Fruit fly (Drosophila melanogaster) whole organism, embryonic: ENCODE measurements around the gene CG11085.
A peak's percentile ranks its signal among the peaks of the same experiment; 100 is the strongest.

Source experiments
- Abd-B ChIP-seq: fragments of 200-800 bp; sonication (Bioruptor generic); optimal IDR thresholded peaks from 2 replicates; lab custom pipeline; 2018; ENCODE audit warnings: missing biosample characterization, mild to moderate bottlenecking, missing genetic modification characterization, moderate library complexity
- BEAF-32 ChIP-seq: fragments of 200-800 bp; sonication (Bioruptor generic); optimal IDR thresholded peaks from 3 replicates; lab custom pipeline; 2017; ENCODE audit warnings: missing biosample characterization, missing genetic modification characterization, mild to moderate bottlenecking, moderate library complexity, missing genetic modification reagents
- CG10431 ChIP-seq: fragments of 200-800 bp; sonication (Bioruptor generic); optimal IDR thresholded peaks from 3 replicates; lab custom pipeline; 2018; ENCODE audit warnings: missing biosample characterization, mild to moderate bottlenecking, missing genetic modification characterization
- CG11560 ChIP-seq: fragments of 200-800 bp; sonication (Bioruptor generic); IDR thresholded peaks from 3 replicates; pipeline ENCODE4 v1.3.6; 2022; ENCODE audit warnings: missing biosample characterization, missing genetic modification characterization
- CG12391 ChIP-seq: fragments of 200-800 bp; sonication (Bioruptor generic); optimal IDR thresholded peaks from 3 replicates; lab custom pipeline; 2018; ENCODE audit warnings: missing biosample characterization, mild to moderate bottlenecking, missing genetic modification characterization, moderate library complexity
- CG13624 ChIP-seq: fragments of 200-800 bp; sonication (Bioruptor generic); optimal IDR thresholded peaks from 2 replicates; lab custom pipeline; 2016; ENCODE audit warnings: missing biosample characterization, missing genetic modification characterization
- CG14050 ChIP-seq: fragments of 200-800 bp; sonication (Bioruptor generic); IDR thresholded peaks from 3 replicates; pipeline ENCODE4 v1.3.6; 2022; ENCODE audit warnings: missing biosample characterization, missing genetic modification characterization
- CG1832 ChIP-seq: fragments of 200-800 bp; sonication (Bioruptor generic); optimal IDR thresholded peaks from 2 replicates; lab custom pipeline; 2017; ENCODE audit warnings: missing biosample characterization, mild to moderate bottlenecking, missing genetic modification characterization, inconsistent platforms
- CG31224 ChIP-seq: fragments of 200-800 bp; sonication (Bioruptor generic); IDR thresholded peaks from 2 replicates; pipeline ENCODE4 v1.3.6; 2022; ENCODE audit warnings: missing biosample characterization, missing genetic modification characterization
- CG3163 ChIP-seq: fragments of 200-800 bp; sonication (Bioruptor generic); optimal IDR thresholded peaks from 3 replicates; lab custom pipeline; 2016; ENCODE audit warnings: missing biosample characterization, missing genetic modification characterization
- CG3995 ChIP-seq: fragments of 200-800 bp; sonication (Bioruptor generic); optimal IDR thresholded peaks from 3 replicates; lab custom pipeline; 2016; ENCODE audit warnings: missing biosample characterization, missing genetic modification characterization
- CG5180 ChIP-seq: fragments of 200-800 bp; sonication (Bioruptor generic); optimal IDR thresholded peaks from 3 replicates; lab custom pipeline; 2017; ENCODE audit warnings: missing biosample characterization, missing genetic modification characterization, mild to moderate bottlenecking, moderate library complexity, missing genetic modification reagents
- CG6272 ChIP-seq: fragments of 200-800 bp; sonication (Bioruptor generic); IDR thresholded peaks from 2 replicates; pipeline ENCODE4 v1.3.6; 2022; ENCODE audit warnings: missing biosample characterization, missing genetic modification characterization
- CG8478 ChIP-seq: fragments of >200 bp; optimal IDR thresholded peaks from 2 replicates; lab custom pipeline; 2018
- CG9609 ChIP-seq: fragments of 200-800 bp; sonication (Bioruptor generic); optimal IDR thresholded peaks from 3 replicates; lab custom pipeline; 2016; ENCODE audit warnings: missing biosample characterization, missing genetic modification characterization
- CHES-1-like ChIP-seq: fragments of 200-800 bp; sonication (Bioruptor generic); optimal IDR thresholded peaks from 2 replicates; lab custom pipeline; 2016; ENCODE audit warnings: missing biosample characterization, missing genetic modification characterization
- CkIIα-i1 ChIP-seq: fragments of 200-800 bp; sonication (Bioruptor generic); IDR thresholded peaks from 2 replicates; pipeline ENCODE4 v1.3.6; 2022; ENCODE audit warnings: missing biosample characterization, missing genetic modification characterization
- Drgx ChIP-seq: fragments of 200-800 bp; sonication (Bioruptor generic); IDR thresholded peaks from 2 replicates; pipeline ENCODE4 v1.3.6; 2022; ENCODE audit warnings: missing biosample characterization, missing genetic modification characterization
- HLH54F ChIP-seq: fragments of 200-800 bp; sonication (Bioruptor generic); optimal IDR thresholded peaks from 3 replicates; lab custom pipeline; 2016; ENCODE audit warnings: missing biosample characterization, missing genetic modification characterization
- Hmr ChIP-seq: fragments of 200-800 bp; sonication (Bioruptor generic); optimal IDR thresholded peaks from 3 replicates; lab custom pipeline; 2017; ENCODE audit warnings: mild to moderate bottlenecking, missing biosample characterization, missing genetic modification reagents, missing genetic modification characterization
- Lim3 ChIP-seq: fragments of 200-800 bp; sonication (Bioruptor generic); IDR thresholded peaks from 2 replicates; pipeline ENCODE4 v1.3.6; 2022; ENCODE audit warnings: missing biosample characterization, missing genetic modification characterization
- Mes4 ChIP-seq: fragments of 200-800 bp; sonication (Bioruptor generic); optimal IDR thresholded peaks from 2 replicates; lab custom pipeline; 2016; ENCODE audit warnings: missing biosample characterization, missing genetic modification characterization
- Mrtf ChIP-seq: fragments of 200-800 bp; sonication (Bioruptor generic); IDR thresholded peaks from 3 replicates; pipeline ENCODE4 v1.3.6; 2022; ENCODE audit warnings: missing biosample characterization, missing genetic modification characterization
- NC2β ChIP-seq: fragments of 200-800 bp; sonication (Bioruptor generic); optimal IDR thresholded peaks from 2 replicates; lab custom pipeline; 2016; ENCODE audit warnings: missing biosample characterization, missing genetic modification characterization
- NFAT ChIP-seq: fragments of 200-800 bp; sonication (Bioruptor generic); IDR thresholded peaks from 2 replicates; pipeline ENCODE4 v1.3.6; 2022; ENCODE audit warnings: missing biosample characterization, missing genetic modification characterization
- NK7.1 ChIP-seq: fragments of 200-800 bp; sonication (Bioruptor generic); optimal IDR thresholded peaks from 3 replicates; lab custom pipeline; 2016; ENCODE audit warnings: missing biosample characterization, missing genetic modification characterization
- Oli ChIP-seq: fragments of 200-800 bp; sonication (Bioruptor generic); optimal IDR thresholded peaks from 2 replicates; lab custom pipeline; 2018; ENCODE audit warnings: missing biosample characterization, mild to moderate bottlenecking, missing genetic modification characterization, moderate library complexity
- Sox100B ChIP-seq: fragments of 200-800 bp; sonication (Bioruptor generic); optimal IDR thresholded peaks from 3 replicates; lab custom pipeline; 2018; ENCODE audit warnings: missing biosample characterization, mild to moderate bottlenecking, missing genetic modification characterization
- Sry-δ ChIP-seq: fragments of 200-800 bp; sonication (Bioruptor generic); optimal IDR thresholded peaks from 2 replicates; lab custom pipeline; 2016; ENCODE audit warnings: missing biosample characterization, missing genetic modification characterization
- Xrp1 ChIP-seq: fragments of 200-800 bp; sonication (Bioruptor generic); IDR thresholded peaks from 2 replicates; pipeline ENCODE4 v1.3.6; 2022; ENCODE audit warnings: missing biosample characterization, missing genetic modification characterization
- az2 ChIP-seq: fragments of 200-800 bp; sonication (Bioruptor generic); optimal IDR thresholded peaks from 3 replicates; lab custom pipeline; 2016; ENCODE audit warnings: missing biosample characterization, missing genetic modification characterization
- bcd ChIP-seq: fragments of 200-800 bp; sonication (Bioruptor generic); optimal IDR thresholded peaks from 2 replicates; lab custom pipeline; 2017; ENCODE audit warnings: missing biosample characterization, mild to moderate bottlenecking, missing genetic modification characterization
- cg ChIP-seq: fragments of 200-800 bp; sonication (Bioruptor generic); optimal IDR thresholded peaks from 3 replicates; lab custom pipeline; 2019; ENCODE audit warnings: missing biosample characterization, mild to moderate bottlenecking, missing genetic modification characterization, moderate library complexity
- chinmo ChIP-seq: fragments of 200-800 bp; sonication (Bioruptor generic); IDR thresholded peaks from 4 replicates; pipeline ENCODE4 v1.3.6; 2022; ENCODE audit warnings: missing biosample characterization, missing genetic modification characterization; ENCODE audit not compliant: partially characterized antibody
- ci ChIP-seq: fragments of 200-800 bp; sonication (Bioruptor generic); IDR thresholded peaks from 3 replicates; pipeline ENCODE4 v1.3.6; 2022; ENCODE audit warnings: missing biosample characterization, missing genetic modification characterization
- crp ChIP-seq, 2 experiments: fragments of 200-800 bp; sonication (Bioruptor generic); optimal IDR thresholded peaks; 2 replicates in 1 of 2; 3 replicates in 1 of 2; lab custom pipeline; 2017; ENCODE audit warnings: missing biosample characterization in 2 of 2, missing genetic modification characterization in 2 of 2, mild to moderate bottlenecking in 1 of 2, moderate library complexity in 1 of 2
- danr ChIP-seq: fragments of 200-800 bp; sonication (Bioruptor generic); IDR thresholded peaks from 2 replicates; pipeline ENCODE4 v1.3.6; 2022; ENCODE audit warnings: missing biosample characterization, missing genetic modification characterization
- gro ChIP-seq: fragments of 200-800 bp; sonication (Bioruptor generic); optimal IDR thresholded peaks from 2 replicates; lab custom pipeline; 2016; ENCODE audit warnings: missing biosample characterization, missing genetic modification characterization
- inv ChIP-seq: fragments of 200-800 bp; sonication (Bioruptor generic); IDR thresholded peaks from 2 replicates; pipeline ENCODE4 v1.3.6; 2022; ENCODE audit warnings: missing biosample characterization, missing genetic modification characterization; ENCODE audit not compliant: partially characterized antibody
- luna ChIP-seq: fragments of 200-800 bp; sonication (Bioruptor generic); optimal IDR thresholded peaks from 2 replicates; lab custom pipeline; 2016; ENCODE audit warnings: missing biosample characterization, missing genetic modification characterization
- mam ChIP-seq: fragments of 200-800 bp; sonication (Bioruptor generic); optimal IDR thresholded peaks from 3 replicates; lab custom pipeline; 2016; ENCODE audit warnings: missing biosample characterization, missing genetic modification characterization
- pan ChIP-seq, 4 experiments: fragments of >200 bp in 3 of 4; fragments of 200-800 bp in 1 of 4; sonication (Bioruptor generic) in 1 of 4; optimal IDR thresholded peaks in 3 of 4; IDR thresholded peaks in 1 of 4; 2 replicates each; pipeline versions ENCODE4 v1.3.6 to Lab custom; 2017 to 2022; ENCODE audit warnings: missing biosample characterization in 2 of 4, missing genetic modification characterization in 2 of 4, mixed read lengths in 1 of 4
- pho ChIP-seq: fragments of 200-800 bp; sonication (Bioruptor generic); optimal IDR thresholded peaks from 2 replicates; lab custom pipeline; 2016; ENCODE audit warnings: missing biosample characterization, missing genetic modification characterization
- phol ChIP-seq: fragments of 200-800 bp; sonication (Bioruptor generic); optimal IDR thresholded peaks from 3 replicates; lab custom pipeline; 2018; ENCODE audit warnings: missing biosample characterization, mild to moderate bottlenecking, missing genetic modification characterization, moderate library complexity
- pum ChIP-seq: fragments of 200-800 bp; sonication (Bioruptor generic); optimal IDR thresholded peaks from 2 replicates; lab custom pipeline; 2016; ENCODE audit warnings: missing biosample characterization, missing genetic modification characterization
- rib ChIP-seq: fragments of 200-800 bp; sonication (Bioruptor generic); IDR thresholded peaks from 2 replicates; pipeline ENCODE4 v1.3.6; 2022; ENCODE audit warnings: missing biosample characterization, missing genetic modification characterization
- ro ChIP-seq: fragments of 200-800 bp; sonication (Bioruptor generic); IDR thresholded peaks from 2 replicates; pipeline ENCODE4 v1.3.6; 2022; ENCODE audit warnings: missing biosample characterization, missing genetic modification characterization
- scrt ChIP-seq: fragments of 200-800 bp; sonication (Bioruptor generic); optimal IDR thresholded peaks from 2 replicates; lab custom pipeline; 2018; ENCODE audit warnings: missing biosample characterization, mild to moderate bottlenecking, missing genetic modification characterization, moderate library complexity
- slbo ChIP-seq: fragments of 200-800 bp; sonication (Bioruptor generic); IDR thresholded peaks from 2 replicates; pipeline ENCODE4 v1.3.6; 2022; ENCODE audit warnings: missing biosample characterization, missing genetic modification characterization
- z ChIP-seq: fragments of 200-800 bp; sonication (Bioruptor generic); IDR thresholded peaks from 3 replicates; pipeline ENCODE4 v1.3.6; 2022; ENCODE audit warnings: missing biosample characterization, missing genetic modification characterization

CG11085 gene

DNA sequence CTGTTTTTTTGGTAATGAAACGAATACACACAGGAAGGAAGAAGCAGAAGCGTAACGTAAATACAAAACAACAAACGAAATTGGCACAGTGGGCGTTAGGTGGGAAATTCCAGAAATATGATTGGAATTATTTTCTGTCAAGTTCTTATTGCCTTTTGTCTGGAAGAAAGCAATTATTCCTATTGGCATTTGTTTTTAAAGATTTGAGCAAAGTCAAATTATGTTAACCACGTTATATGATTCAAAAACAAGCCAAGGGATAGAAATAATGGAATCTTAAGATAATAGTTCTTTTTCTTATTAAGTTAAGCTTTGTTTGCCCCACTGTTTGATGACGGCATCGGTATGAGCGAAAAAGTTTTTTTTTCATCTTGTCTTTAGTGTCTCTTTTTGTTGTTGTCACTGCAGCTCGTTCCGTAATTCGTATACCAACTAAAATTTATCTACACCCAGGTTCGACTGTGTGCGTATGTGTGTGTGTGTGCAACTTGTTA lies 36.6 kb upstream of the CG11085 start (continued):
- TF ChIP-seq bcd (GFP tag; lab: Kevin White, UChicago) (peak; percentile 95), CG6272 (GFP tag; lab: Robert Waterston, UW) (peak; percentile 80), danr (peak; percentile 92), CG11560 (tag; lab: Robert Waterston, UW) (peak; percentile 82; the same call in 2 of the 3 replicates), Mes4 (GFP tag; lab: Kevin White, UChicago) (peak; percentile 92), chinmo (GFP tag; lab: Robert Waterston, UW) (no peak), CG9609 (GFP tag; lab: Kevin White, UChicago) (peak; percentile 95), NK7.1 (GFP tag; lab: Kevin White, UChicago) (peak; percentile 92), NC2β (GFP tag; lab: Kevin White, UChicago) (peak; percentile 92), Sox100B (GFP tag; lab: Kevin White, UChicago) (peak; percentile 97), pum (GFP tag; lab: Kevin White, UChicago) (peak; percentile 93), crp (GFP tag; optimal IDR thresholded peaks at IDR 0.05; lab: Kevin White, UChicago) (peak in 1 of 2 experiments; percentile 59), Mrtf (GFP tag; lab: Robert Waterston, UW) (peak; percentile 87), slbo (peak; percentile 94), CkIIα-i1 (GFP tag; lab: Robert Waterston, UW) (no peak), scrt (GFP tag; lab: Kevin White, UChicago) (peak; percentile 90), NFAT (peak; percentile 84), phol (tag; lab: Kevin White, UChicago) (peak; percentile 95), luna (peak; percentile 71), cg (GFP tag; lab: Kevin White, UChicago) (no peak), Oli (tag; lab: Kevin White, UChicago) (peak; percentile 97), HLH54F (GFP tag; lab: Kevin White, UChicago) (peak; percentile 95), mam (GFP tag; lab: Kevin White, UChicago) (peak; percentile 85), Xrp1 (GFP tag; lab: Robert Waterston, UW) (peak; percentile 91), CG13624 (peak; percentile 97), CG5180 (GFP tag; lab: Kevin White, UChicago) (peak; percentile 86), Sry-δ (peak; percentile 62), CG3163 (peak; percentile 84), az2 (GFP tag; lab: Kevin White, UChicago) (peak; percentile 93), CG8478 (no peak), BEAF-32 (GFP tag; lab: Kevin White, UChicago) (peak; percentile 19), CHES-1-like (GFP tag; lab: Kevin White, UChicago) (peak; percentile 97), gro (peak; percentile 97), CG10431 (GFP tag; lab: Kevin White, UChicago) (peak; percentile 62), Lim3 (peak; percentile 71; the same call in 1 of the 2 replicates), ci (peak; percentile 89), CG12391 (tag; lab: Kevin White, UChicago) (peak; percentile 95), z (GFP tag; lab: Robert Waterston, UW) (0 out of 3 replicates have a peak, but pooled peaks have one; percentile 37), Hmr (GFP tag; lab: Kevin White, UChicago) (peak; percentile 97), inv (GFP tag; lab: Robert Waterston, UW) (no peak), CG3995 (GFP tag; lab: Kevin White, UChicago) (peak; percentile 66), pan (optimal IDR thresholded peaks at IDR 0.05; lab: Kevin White, UChicago) (no peak), pan (GFP tag; optimal IDR thresholded peaks at IDR 0.05 in 1 of 2, IDR thresholded peaks at IDR 0.05 in 1 of 2) (peak in 1 of 2 experiments; percentile 95), pho (GFP tag; lab: Kevin White, UChicago) (peak; percentile 97), CG31224 (peak; percentile 87), CG1832 (GFP tag; lab: Kevin White, UChicago) (no peak), Drgx (GFP tag; lab: Robert Waterston, UW) (peak; percentile 96), Abd-B (GFP tag; lab: Kevin White, UChicago) (peak; percentile 97), ro (GFP tag; lab: Robert Waterston, UW) (peak; percentile 74), CG14050 (GFP tag; lab: Robert Waterston, UW) (peak; percentile 92), rib (GFP tag; lab: Robert Waterston, UW) (peak; percentile 76; the same call in 1 of the 2 replicates)
